Worm (Caenorhabditis elegans): ENCODE measurements around the gene Y57G7A.1.

- TF ChIP-seq T07F8.4 (tag; optimal IDR thresholded peaks at IDR 0.05) (no peak), ceh-91 (GFP tag; IDR thresholded peaks at IDR 0.05) (no peak), D2030.7 (GFP tag; IDR thresholded peaks at IDR 0.05) (no peak), nhr-80 (tag; optimal IDR thresholded peaks at IDR 0.05) (no peak), madf-10 (tag; optimal IDR thresholded peaks at IDR 0.05) (no peak), ztf-25 (GFP tag; IDR thresholded peaks at IDR 0.05) (no peak)
Observed at ce11 chrII:1285514-1285913, 12.8 kb upstream of the Y57G7A.1 start, which contains the start of the genes Y57G7A.6 and Y57G7A.3.
